Fruit fly (Drosophila melanogaster) whole organism, embryonic: ENCODE measurements around the gene CG4066.

Experiments used
- CG15479 ChIP-seq: fragments of 200-800 bp; sonication (Bioruptor generic); optimal IDR thresholded peaks from 3 replicates; lab custom pipeline; 2019; ENCODE audit warnings: missing biosample characterization, mild to moderate bottlenecking, missing genetic modification characterization, moderate library complexity
- CG4854 ChIP-seq: fragments of 200-800 bp; sonication (Bioruptor generic); optimal IDR thresholded peaks from 2 replicates; lab custom pipeline; 2016; ENCODE audit warnings: missing biosample characterization, missing genetic modification characterization, inconsistent platforms
- Dad ChIP-seq: fragments of 200-800 bp; sonication (Bioruptor generic); optimal IDR thresholded peaks from 3 replicates; lab custom pipeline; 2016; ENCODE audit warnings: missing biosample characterization, missing genetic modification characterization
- Dref ChIP-seq: fragments of 200-800 bp; sonication (Bioruptor generic); IDR thresholded peaks from 2 replicates; pipeline ENCODE4 v1.3.6; 2022; ENCODE audit warnings: missing biosample characterization, missing genetic modification characterization
- Hr78 ChIP-seq, 2 experiments: fragments of 200-800 bp in 1 of 2; fragments of >200 bp in 1 of 2; sonication (Bioruptor generic) in 1 of 2; optimal IDR thresholded peaks; 2 replicates each; lab custom pipeline; 2017 to 2019; ENCODE audit warnings: missing biosample characterization in 2 of 2, missing genetic modification characterization in 2 of 2, mild to moderate bottlenecking in 1 of 2, moderate library complexity in 1 of 2

DNA sequence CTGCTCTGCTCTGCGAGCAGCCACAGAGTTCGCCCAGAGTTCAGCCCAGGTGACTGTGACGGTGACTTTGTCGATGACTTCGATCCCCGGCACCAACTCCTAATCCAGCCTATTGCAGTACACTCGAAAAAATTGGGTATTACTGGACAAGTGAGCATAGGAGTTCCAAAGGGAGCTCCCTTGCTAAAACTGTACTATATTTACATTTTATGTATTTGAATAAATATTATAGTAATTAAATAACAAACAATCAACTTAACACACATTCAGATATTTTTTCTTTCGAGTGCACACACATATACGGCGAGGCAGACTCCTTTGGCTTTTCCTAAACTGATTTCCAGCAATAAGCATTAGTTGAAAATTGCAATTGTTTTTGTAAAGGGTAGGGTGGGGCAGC, 4.3 kb downstream of the CG4066 start:
- TF ChIP-seq CG4854 (GFP tag; lab: Kevin White, UChicago) (no peak), CG15479 (GFP tag; lab: Kevin White, UChicago) (no peak), Dad (GFP tag; lab: Kevin White, UChicago) (no peak), Dref (GFP tag; lab: Robert Waterston, UW) (no peak), Hr78 (GFP tag; optimal IDR thresholded peaks at IDR 0.05; lab: Kevin White, UChicago) (no peak)
